Fruit fly (Drosophila melanogaster) Kc167 (cell line): ENCODE results near the gene Neto.

Source experiments
- Myc ChIP-seq: fragments of >200 bp; optimal IDR thresholded peaks from 2 replicates; lab custom pipeline; 2017; ENCODE audit warnings: missing external identifiers
- Sin3A ChIP-seq: fragments of >200 bp; optimal IDR thresholded peaks from 2 replicates; lab custom pipeline; 2018; ENCODE audit warnings: missing external identifiers
- h ChIP-seq: fragments of >200 bp; optimal IDR thresholded peaks from 3 replicates; lab custom pipeline; 2018; ENCODE audit warnings: missing external identifiers
- insv ChIP-seq: fragments of >200 bp; optimal IDR thresholded peaks from 3 replicates; lab custom pipeline; 2018; ENCODE audit warnings: missing external identifiers
- psq ChIP-seq: fragments of >200 bp; optimal IDR thresholded peaks from 2 replicates; lab custom pipeline; 2017; ENCODE audit warnings: missing external identifiers
- ttk ChIP-seq: sonication (Bioruptor generic); optimal IDR thresholded peaks from 2 replicates; lab custom pipeline; 2017; ENCODE audit warnings: missing external identifiers

The Neto gene

DNA sequence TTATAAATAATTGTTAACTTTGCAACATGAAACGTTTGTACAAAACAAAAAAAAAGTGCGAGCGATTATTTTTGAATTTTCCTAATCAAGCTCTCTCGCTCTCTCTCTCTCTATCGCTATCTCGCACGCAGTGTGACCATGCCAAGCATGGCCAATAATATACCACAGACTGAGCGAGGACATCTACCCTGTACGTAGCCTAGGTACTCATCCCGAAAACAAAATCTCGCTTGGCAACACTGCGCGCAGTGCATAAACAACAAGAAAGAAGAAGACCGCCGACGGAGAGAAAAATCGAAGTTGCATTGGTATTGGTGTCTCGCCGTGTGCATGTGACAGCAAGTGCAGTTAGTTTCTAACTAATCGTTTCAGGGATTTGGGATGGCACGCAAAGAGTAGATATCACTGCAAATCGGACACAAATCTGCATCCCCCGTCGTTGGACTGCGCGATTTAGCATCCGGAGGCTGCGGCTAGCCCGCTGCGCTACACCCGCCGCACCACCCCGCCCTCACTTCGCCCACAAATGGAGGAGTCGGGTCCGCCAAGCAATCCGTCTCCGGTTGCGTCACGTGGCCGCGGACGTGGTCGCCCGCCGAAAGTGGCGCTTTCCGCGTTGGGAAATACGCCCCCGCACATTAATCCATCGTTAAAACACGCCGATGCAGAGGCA, 32.6 kb upstream of the Neto start, which contains the start of the genes CG1998 and Set2:
Gene CG1998 (minus strand): TSS at position 134 of the 673 bp plus-strand sequence.
Gene Set2 (plus strand): TSS at position 302 of the 673 bp plus-strand sequence.
- no peak for TF ChIP-seq ttk (lab: Kevin White, UChicago)
- TF ChIP-seq Myc (lab: Kevin White, UChicago): no peak
- TF ChIP-seq insv: no peak
- TF ChIP-seq h (lab: Kevin White, UChicago): no peak
- TF ChIP-seq psq (lab: Kevin White, UChicago): no peak
- TF ChIP-seq Sin3A (lab: Kevin White, UChicago): no peak

DNA sequence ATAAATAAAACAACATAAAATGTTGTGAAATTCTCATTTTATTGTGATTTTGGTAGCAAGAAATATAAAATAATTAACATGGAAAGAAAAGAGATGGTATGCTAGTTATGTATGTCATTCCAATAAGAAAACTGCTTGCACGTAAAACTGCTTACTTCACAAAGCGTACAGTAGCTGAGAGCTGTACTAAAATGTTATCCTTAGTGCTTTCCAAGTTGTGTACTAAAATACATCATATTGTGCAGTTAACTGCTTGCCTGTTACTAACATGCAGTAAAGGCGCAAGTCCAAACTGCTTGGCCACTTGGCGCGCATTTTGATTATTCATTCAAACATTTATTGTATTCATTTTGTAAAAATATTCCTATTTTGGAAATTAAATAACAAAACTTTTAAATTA, 24.6 kb upstream of the Neto start:
- TF ChIP-seq psq (lab: Kevin White, UChicago) (no peak), Sin3A (lab: Kevin White, UChicago) (no peak), insv (no peak), ttk (lab: Kevin White, UChicago) (no peak), h (lab: Kevin White, UChicago) (no peak), Myc (lab: Kevin White, UChicago) (no peak)

DNA sequence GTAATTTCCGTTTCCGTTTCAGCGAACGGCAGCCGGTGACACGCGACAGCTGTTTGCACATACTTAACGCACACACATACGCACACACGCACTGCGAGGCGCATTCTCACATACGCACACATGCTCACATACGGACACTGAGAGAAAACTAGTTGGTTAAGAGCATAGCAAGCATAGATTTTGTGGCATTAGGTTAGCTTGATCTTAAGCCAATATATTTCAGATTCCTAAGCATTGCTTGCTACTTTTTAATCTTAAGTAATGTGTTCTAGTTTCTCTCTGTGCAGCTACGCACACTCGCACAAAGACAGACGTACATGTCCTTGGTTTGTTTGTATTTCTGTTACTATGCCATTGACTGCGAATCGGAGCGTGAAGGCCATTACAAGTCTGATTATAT, 11.6 kb upstream of the Neto start:
- TF ChIP-seq h (lab: Kevin White, UChicago): no peak
- no peak for TF ChIP-seq ttk (lab: Kevin White, UChicago)
- TF ChIP-seq Myc (lab: Kevin White, UChicago): no peak
- TF ChIP-seq insv: no peak
- TF ChIP-seq psq (lab: Kevin White, UChicago): no peak
- no peak for TF ChIP-seq Sin3A (lab: Kevin White, UChicago)

DNA sequence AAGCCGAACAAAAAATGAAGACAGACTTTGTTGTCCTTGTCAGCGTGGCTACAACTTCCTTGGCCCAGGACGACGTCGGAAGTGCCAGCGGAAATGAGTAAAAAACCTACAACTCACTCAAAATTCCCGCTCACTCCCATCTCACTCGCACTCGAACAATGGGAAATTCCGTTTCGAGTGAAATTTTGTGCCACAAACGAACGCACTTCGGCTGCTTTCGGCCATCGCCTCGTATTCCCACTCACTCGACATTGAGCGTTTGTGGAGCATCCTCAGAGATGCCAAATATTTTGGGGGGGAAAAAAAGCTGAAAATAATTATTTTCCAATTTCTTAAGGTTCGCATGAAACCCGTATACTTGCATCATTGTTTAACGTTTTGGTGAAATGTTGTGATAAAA, 1.0 kb upstream of the Neto start:
- TF ChIP-seq h (lab: Kevin White, UChicago): no peak
- no peak for TF ChIP-seq ttk (lab: Kevin White, UChicago)
- no peak for TF ChIP-seq insv
- no peak for TF ChIP-seq Myc (lab: Kevin White, UChicago)
- TF ChIP-seq psq (lab: Kevin White, UChicago): no peak
- TF ChIP-seq Sin3A (lab: Kevin White, UChicago): no peak

DNA sequence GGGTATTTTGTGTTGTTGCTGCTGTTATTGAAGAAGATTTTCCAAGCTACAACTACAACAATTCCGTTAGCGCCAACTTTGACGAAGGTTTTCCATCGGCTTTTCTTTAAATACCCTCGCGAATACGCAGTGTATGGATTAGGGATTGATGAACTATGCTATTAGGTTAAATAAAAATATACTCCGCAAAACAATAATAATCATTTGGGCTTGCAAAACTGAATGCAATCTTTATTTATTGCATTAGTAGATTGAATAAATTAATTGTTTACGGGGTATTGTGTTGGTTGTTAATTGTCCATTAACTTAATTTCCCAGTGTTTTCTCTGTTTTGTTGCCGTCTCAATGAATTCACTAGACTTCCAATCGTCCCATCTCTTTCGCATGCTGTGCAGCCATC, 1.7 kb downstream of the Neto start:
- TF ChIP-seq Myc (lab: Kevin White, UChicago) (no peak), ttk (lab: Kevin White, UChicago) (no peak)

DNA sequence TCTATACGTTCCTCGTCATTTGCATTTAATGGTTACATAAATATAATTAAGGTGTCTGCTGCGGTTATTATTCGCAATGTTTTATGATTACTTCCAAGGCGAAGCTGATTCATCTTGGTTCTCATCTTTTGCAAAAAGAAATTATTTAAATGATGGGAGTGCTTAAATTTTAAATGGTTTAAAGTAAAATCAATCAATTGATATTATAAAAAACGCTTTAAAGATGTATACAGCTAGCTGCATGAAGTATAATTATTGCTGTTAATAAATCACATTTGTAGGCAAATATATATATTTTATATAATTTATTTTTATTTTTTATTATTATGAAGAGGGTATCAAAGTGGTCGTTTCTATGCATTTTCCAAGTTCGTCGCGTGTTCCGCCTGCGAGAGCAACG, 5.1 kb downstream of the Neto start:
- TF ChIP-seq Sin3A (lab: Kevin White, UChicago) (no peak), Myc (lab: Kevin White, UChicago) (no peak), h (lab: Kevin White, UChicago) (no peak), psq (lab: Kevin White, UChicago) (no peak), insv (no peak), ttk (lab: Kevin White, UChicago) (no peak)

DNA sequence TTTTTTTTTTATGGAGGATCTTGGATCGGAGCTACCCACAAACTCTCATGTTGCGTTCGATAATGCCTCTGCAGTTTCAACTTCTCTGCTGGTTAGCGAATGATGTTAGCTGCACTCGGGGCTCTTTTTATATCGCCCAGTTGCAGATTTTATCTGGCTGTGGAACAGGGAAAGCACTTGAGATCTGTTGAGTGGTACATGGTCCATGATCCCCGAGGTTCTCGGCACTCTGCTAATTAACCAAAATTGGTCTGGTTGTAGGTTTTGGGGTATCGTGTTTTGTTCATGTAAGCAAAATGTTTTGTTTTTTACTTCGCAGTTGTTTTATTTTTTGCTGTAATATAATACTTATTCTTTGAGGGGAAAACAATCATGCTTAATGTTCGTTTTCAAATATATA, 11.9 kb downstream of the Neto start, which contains the start of gene CG34324:
Gene CG34324 (minus strand): TSS at position 101 of the 400 bp plus-strand sequence.
- TF ChIP-seq Myc (lab: Kevin White, UChicago) (no peak), h (lab: Kevin White, UChicago) (no peak), ttk (lab: Kevin White, UChicago) (no peak), insv (no peak), psq (lab: Kevin White, UChicago) (no peak), Sin3A (lab: Kevin White, UChicago) (no peak)

DNA sequence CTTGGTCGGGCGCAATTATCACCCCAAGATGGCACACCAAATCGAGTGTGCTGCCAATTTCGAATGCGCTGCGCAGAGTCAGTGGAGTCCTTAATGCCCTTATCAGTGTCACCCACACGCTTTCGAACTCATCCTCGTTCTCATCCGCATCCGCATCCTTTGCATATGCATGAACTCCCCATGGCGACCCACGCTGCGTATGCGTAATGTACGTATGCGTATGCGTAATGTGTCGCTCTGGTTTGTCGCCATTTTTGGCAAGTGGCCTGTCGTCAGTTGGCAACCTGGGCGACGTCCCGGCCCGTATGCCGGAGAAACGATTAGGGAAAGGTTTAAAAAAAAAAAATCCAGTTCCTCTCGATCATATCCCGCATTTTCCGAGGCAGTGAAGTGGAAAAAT, 33.3 kb downstream of the Neto start:
- no peak for TF ChIP-seq ttk (lab: Kevin White, UChicago)
- TF ChIP-seq h (lab: Kevin White, UChicago): no peak
- TF ChIP-seq Sin3A (lab: Kevin White, UChicago): no peak
- no peak for TF ChIP-seq psq (lab: Kevin White, UChicago)
- TF ChIP-seq Myc (lab: Kevin White, UChicago): no peak
- no peak for TF ChIP-seq insv

DNA sequence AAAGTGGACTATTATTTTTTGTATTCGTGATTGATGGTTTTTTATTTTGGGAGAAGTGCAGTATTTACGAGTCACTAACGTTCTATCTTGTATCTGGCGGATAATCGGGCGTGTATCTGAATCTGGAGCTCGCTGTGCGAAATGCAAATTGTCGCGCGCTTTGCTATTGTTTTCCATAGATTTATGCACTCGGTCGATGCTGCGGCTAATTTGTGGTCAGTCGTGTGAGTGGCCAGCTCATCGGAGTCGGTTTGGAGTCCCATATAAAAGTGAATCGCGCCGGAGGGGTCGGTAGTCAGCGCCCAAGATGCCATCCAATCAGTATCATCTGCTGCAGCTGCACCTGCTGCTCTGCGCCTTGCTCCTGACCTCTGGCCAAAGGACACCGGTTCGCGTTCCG, 82.0 kb downstream of the Neto start, which contains the start of gene CG15754:
Gene CG15754 (plus strand): TSS at position 301 of the 400 bp plus-strand sequence.
- no peak for TF ChIP-seq insv
- TF ChIP-seq ttk (lab: Kevin White, UChicago): no peak
- TF ChIP-seq Myc (lab: Kevin White, UChicago): no peak
- TF ChIP-seq Sin3A (lab: Kevin White, UChicago): no peak
- no peak for TF ChIP-seq h (lab: Kevin White, UChicago)
- no peak for TF ChIP-seq psq (lab: Kevin White, UChicago)

DNA sequence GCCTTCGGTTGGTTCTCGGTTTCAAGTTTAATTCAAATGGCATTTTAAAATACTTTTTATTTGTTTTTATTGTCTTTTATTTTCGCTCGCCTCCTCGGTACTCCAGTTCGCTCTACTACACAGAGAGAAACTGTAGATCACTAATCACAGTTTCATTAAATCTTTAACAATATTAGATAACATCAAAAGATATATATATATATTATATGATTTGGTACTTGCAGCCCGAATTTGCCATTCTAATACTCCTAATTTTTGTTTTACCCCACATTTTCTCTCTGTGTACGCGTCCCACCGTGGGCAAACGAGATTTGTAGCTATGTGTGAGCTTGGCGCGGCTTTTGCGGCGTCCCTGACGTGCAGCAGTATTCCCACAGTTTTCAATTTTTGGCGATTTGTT, 84.0 kb downstream of the Neto start:
- TF ChIP-seq h (lab: Kevin White, UChicago): no peak
- TF ChIP-seq Sin3A (lab: Kevin White, UChicago): no peak
- TF ChIP-seq Myc (lab: Kevin White, UChicago): no peak
- TF ChIP-seq psq (lab: Kevin White, UChicago): no peak
- TF ChIP-seq ttk (lab: Kevin White, UChicago): no peak
- no peak for TF ChIP-seq insv

DNA sequence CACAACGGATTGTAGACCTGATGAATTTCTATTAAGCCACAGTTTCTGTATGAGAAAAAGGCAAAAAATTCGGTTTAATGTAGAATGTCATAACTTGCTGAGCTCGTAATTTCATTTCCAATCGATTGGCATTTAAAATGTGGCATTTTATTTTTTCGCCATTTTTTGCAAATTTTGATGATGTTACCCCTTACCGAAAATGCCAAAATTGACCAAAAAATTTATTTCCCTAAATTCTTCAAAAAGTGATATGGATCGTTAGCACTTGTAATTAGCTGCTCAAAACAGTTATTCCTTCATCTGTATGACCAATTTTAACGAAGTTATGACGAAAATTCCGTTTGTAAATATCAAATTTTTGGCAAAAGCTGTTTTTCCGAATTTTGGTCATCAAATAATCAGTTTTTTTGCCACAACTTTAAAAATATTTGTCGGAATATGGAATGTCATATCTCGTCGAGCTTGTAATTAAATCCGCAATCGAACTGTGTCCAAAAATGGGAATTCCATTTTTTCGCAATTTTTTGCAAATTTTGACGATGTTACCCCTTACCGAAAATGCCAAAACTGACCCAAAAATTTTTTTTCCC, 84.6 kb downstream of the Neto start, which contains the start of gene CG44428:
Gene CG44428 (minus strand): TSS at position 51 of the 590 bp plus-strand sequence.
- TF ChIP-seq insv: no peak
- TF ChIP-seq Myc (lab: Kevin White, UChicago): no peak
- no peak for TF ChIP-seq Sin3A (lab: Kevin White, UChicago)
- no peak for TF ChIP-seq ttk (lab: Kevin White, UChicago)
- TF ChIP-seq psq (lab: Kevin White, UChicago): no peak
- TF ChIP-seq h (lab: Kevin White, UChicago): no peak

DNA sequence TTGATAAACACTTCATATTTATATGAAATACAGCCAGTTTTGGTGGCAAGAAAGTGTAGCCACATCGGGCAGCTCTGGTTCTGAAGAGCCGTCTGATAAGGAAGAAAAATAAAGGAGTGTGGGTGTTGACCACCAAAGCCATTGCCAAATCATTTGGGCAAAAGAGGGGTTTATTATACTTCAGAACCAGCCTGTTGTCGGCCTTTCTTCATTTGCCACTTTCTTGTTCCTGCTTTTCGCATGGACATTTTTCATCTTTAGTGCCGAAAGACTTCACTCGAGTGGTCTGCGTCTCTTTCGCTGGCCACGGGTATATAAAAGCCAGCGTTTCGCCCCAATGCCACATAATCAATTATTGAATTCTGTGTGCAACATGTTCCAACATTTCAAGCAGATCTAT, 88.4 kb downstream of the Neto start, which contains the start of gene CG15756:
Gene CG15756 (plus strand): TSS at position 301 of the 400 bp plus-strand sequence.
- TF ChIP-seq insv (no peak), Myc (lab: Kevin White, UChicago) (no peak)
